Fruit fly (Drosophila melanogaster) Kc167 (cell line): ENCODE measurements around the gene CG12071.

Experiments used
- Myc ChIP-seq: fragments of >200 bp; optimal IDR thresholded peaks from 2 replicates; lab custom pipeline; 2017; ENCODE audit warnings: missing external identifiers
- Sin3A ChIP-seq: fragments of >200 bp; optimal IDR thresholded peaks from 2 replicates; lab custom pipeline; 2018; ENCODE audit warnings: missing external identifiers
- h ChIP-seq: fragments of >200 bp; optimal IDR thresholded peaks from 3 replicates; lab custom pipeline; 2018; ENCODE audit warnings: missing external identifiers
- psq ChIP-seq: fragments of >200 bp; optimal IDR thresholded peaks from 2 replicates; lab custom pipeline; 2017; ENCODE audit warnings: missing external identifiers
- ttk ChIP-seq: sonication (Bioruptor generic); optimal IDR thresholded peaks from 2 replicates; lab custom pipeline; 2017; ENCODE audit warnings: missing external identifiers

DNA sequence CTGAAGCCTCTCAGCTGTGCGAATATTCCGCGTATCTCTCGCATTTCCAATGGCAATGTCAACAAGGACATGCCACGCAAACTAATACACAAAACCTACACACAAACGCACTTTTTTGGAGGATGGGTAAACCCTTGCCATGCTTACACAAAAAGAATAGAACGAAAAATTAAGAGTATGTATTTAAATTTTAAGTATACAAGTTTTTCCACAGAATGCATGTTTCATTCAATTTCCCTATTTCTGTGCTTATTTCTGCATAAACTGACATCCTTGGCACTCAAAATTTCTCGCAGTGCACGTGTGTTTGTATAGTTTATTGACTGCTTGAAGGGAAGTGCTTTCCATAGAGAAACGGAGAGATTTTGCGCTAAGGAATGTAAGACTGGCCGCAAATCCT lies 29.0 kb upstream of the CG12071 start:
- TF ChIP-seq psq (lab: Kevin White, UChicago) (no peak), Sin3A (lab: Kevin White, UChicago) (no peak), Myc (no peak), ttk (lab: Kevin White, UChicago) (no peak), h (no peak)
